Fruit fly (Drosophila melanogaster) whole organism, embryonic: Measurements from ENCODE around the gene CAH7.

Source experiments
- Bdp1 ChIP-seq: fragments of 200-800 bp; sonication (Bioruptor generic); optimal IDR thresholded peaks from 3 replicates; lab custom pipeline; 2016; ENCODE audit warnings: missing biosample characterization, missing genetic modification characterization
- Bteb2 ChIP-seq: fragments of 200-800 bp; sonication (Bioruptor generic); optimal IDR thresholded peaks from 2 replicates; lab custom pipeline; 2016; ENCODE audit warnings: missing biosample characterization, missing genetic modification characterization
- C15 ChIP-seq: fragments of 200-800 bp; sonication (Bioruptor generic); IDR thresholded peaks from 3 replicates; pipeline ENCODE4 v1.3.6; 2022; ENCODE audit warnings: missing biosample characterization, missing genetic modification characterization
- CG10209 ChIP-seq: fragments of 200-800 bp; sonication (Bioruptor generic); optimal IDR thresholded peaks from 3 replicates; lab custom pipeline; 2017; ENCODE audit warnings: missing biosample characterization, mild to moderate bottlenecking, missing genetic modification characterization, missing genetic modification reagents
- CG10267 ChIP-seq: fragments of 200-800 bp; sonication (Bioruptor generic); optimal IDR thresholded peaks from 2 replicates; lab custom pipeline; 2018; ENCODE audit warnings: missing biosample characterization, mild to moderate bottlenecking, missing genetic modification characterization, moderate library complexity
- CG10431 ChIP-seq: fragments of 200-800 bp; sonication (Bioruptor generic); optimal IDR thresholded peaks from 3 replicates; lab custom pipeline; 2018; ENCODE audit warnings: missing biosample characterization, mild to moderate bottlenecking, missing genetic modification characterization
- CG12769 ChIP-seq: fragments of 200-800 bp; sonication (Bioruptor generic); optimal IDR thresholded peaks from 2 replicates; lab custom pipeline; 2019; ENCODE audit warnings: missing biosample characterization, mild to moderate bottlenecking, missing genetic modification characterization, moderate library complexity
- CG1602 ChIP-seq: fragments of 200-800 bp; sonication (Bioruptor generic); optimal IDR thresholded peaks from 3 replicates; lab custom pipeline; 2016; ENCODE audit warnings: missing biosample characterization, missing genetic modification characterization
- CG1647 ChIP-seq: fragments of 200-800 bp; sonication (Bioruptor generic); optimal IDR thresholded peaks from 3 replicates; lab custom pipeline; 2016; ENCODE audit warnings: missing biosample characterization, missing genetic modification characterization
- CG17361 ChIP-seq: fragments of 200-800 bp; sonication (Bioruptor generic); IDR thresholded peaks from 3 replicates; pipeline ENCODE4 v1.3.6; 2022; ENCODE audit warnings: missing biosample characterization, missing genetic modification characterization
- CG18262 ChIP-seq: fragments of 200-800 bp; optimal IDR thresholded peaks from 3 replicates; lab custom pipeline; 2019; ENCODE audit warnings: missing biosample characterization, mild to moderate bottlenecking, missing genetic modification characterization, moderate library complexity
- CG18619 ChIP-seq: fragments of 200-800 bp; sonication (Bioruptor generic); optimal IDR thresholded peaks from 3 replicates; lab custom pipeline; 2017; ENCODE audit warnings: missing biosample characterization, mild to moderate bottlenecking, missing genetic modification characterization
- CG18764 ChIP-seq: fragments of 200-800 bp; sonication (Bioruptor generic); optimal IDR thresholded peaks from 3 replicates; lab custom pipeline; 2016; ENCODE audit warnings: missing biosample characterization, missing genetic modification characterization
- CG31224 ChIP-seq: fragments of 200-800 bp; sonication (Bioruptor generic); IDR thresholded peaks from 2 replicates; pipeline ENCODE4 v1.3.6; 2022; ENCODE audit warnings: missing biosample characterization, missing genetic modification characterization
- CG3281 ChIP-seq: fragments of 200-800 bp; sonication (Bioruptor generic); optimal IDR thresholded peaks from 3 replicates; lab custom pipeline; 2017; ENCODE audit warnings: missing biosample characterization, mild to moderate bottlenecking, missing genetic modification characterization
- CG34224 ChIP-seq: fragments of 200-800 bp; sonication (Bioruptor generic); IDR thresholded peaks from 3 replicates; pipeline ENCODE4 v1.3.6; 2022; ENCODE audit warnings: missing biosample characterization, missing genetic modification characterization; ENCODE audit not compliant: partially characterized antibody
- CG3838 ChIP-seq: fragments of 200-800 bp; sonication (Bioruptor generic); optimal IDR thresholded peaks from 3 replicates; lab custom pipeline; 2016; ENCODE audit warnings: missing biosample characterization, missing genetic modification characterization
- CG4730 ChIP-seq: fragments of 200-800 bp; sonication (Bioruptor generic); IDR thresholded peaks from 2 replicates; pipeline ENCODE4 v1.3.6; 2022; ENCODE audit warnings: missing biosample characterization, missing genetic modification characterization
- CG7271 ChIP-seq: fragments of 200-800 bp; sonication (Bioruptor generic); optimal IDR thresholded peaks from 2 replicates; lab custom pipeline; 2018; ENCODE audit warnings: missing biosample characterization, mild to moderate bottlenecking, missing genetic modification characterization, moderate library complexity
- CG8359 ChIP-seq: fragments of 200-800 bp; sonication (Bioruptor generic); optimal IDR thresholded peaks from 2 replicates; lab custom pipeline; 2017; ENCODE audit warnings: missing biosample characterization, mild to moderate bottlenecking, missing genetic modification characterization, borderline replicate concordance
- CG9817 ChIP-seq: fragments of 200-800 bp; sonication (Bioruptor generic); optimal IDR thresholded peaks from 2 replicates; lab custom pipeline; 2018; ENCODE audit warnings: missing biosample characterization, mild to moderate bottlenecking, missing genetic modification characterization, moderate library complexity
- CoRest ChIP-seq: fragments of 200-800 bp; sonication (Bioruptor generic); optimal IDR thresholded peaks from 3 replicates; lab custom pipeline; 2018; ENCODE audit warnings: missing biosample characterization, mild to moderate bottlenecking, missing genetic modification characterization, moderate library complexity
- ERR ChIP-seq: fragments of 200-800 bp; sonication (Bioruptor generic); optimal IDR thresholded peaks from 2 replicates; lab custom pipeline; 2016; ENCODE audit warnings: missing biosample characterization, missing genetic modification characterization
- HmgZ ChIP-seq: fragments of 200-800 bp; sonication (Bioruptor generic); optimal IDR thresholded peaks from 2 replicates; lab custom pipeline; 2018; ENCODE audit warnings: missing biosample characterization, mild to moderate bottlenecking, missing genetic modification characterization
- Hr3 ChIP-seq: fragments of 200-800 bp; sonication (Bioruptor generic); optimal IDR thresholded peaks from 3 replicates; lab custom pipeline; 2016; ENCODE audit warnings: missing biosample characterization, missing genetic modification characterization
- Lpt ChIP-seq: fragments of >200 bp; optimal IDR thresholded peaks from 2 replicates; lab custom pipeline; 2018; ENCODE audit warnings: missing biosample characterization, missing genetic modification characterization
- Mes4 ChIP-seq: fragments of 200-800 bp; sonication (Bioruptor generic); optimal IDR thresholded peaks from 2 replicates; lab custom pipeline; 2016; ENCODE audit warnings: missing biosample characterization, missing genetic modification characterization
- NC2α ChIP-seq: fragments of 200-800 bp; sonication (Bioruptor generic); optimal IDR thresholded peaks from 2 replicates; lab custom pipeline; 2016; ENCODE audit warnings: missing biosample characterization, missing genetic modification characterization
- Six4 ChIP-seq: fragments of 200-800 bp; sonication (Bioruptor generic); optimal IDR thresholded peaks from 2 replicates; lab custom pipeline; 2016; ENCODE audit warnings: missing biosample characterization, missing genetic modification characterization
- Sry-δ ChIP-seq: fragments of 200-800 bp; sonication (Bioruptor generic); optimal IDR thresholded peaks from 2 replicates; lab custom pipeline; 2016; ENCODE audit warnings: missing biosample characterization, missing genetic modification characterization
- TFAM ChIP-seq: fragments of 200-800 bp; sonication (Bioruptor generic); optimal IDR thresholded peaks from 2 replicates; lab custom pipeline; 2017; ENCODE audit warnings: missing biosample characterization, missing genetic modification characterization, inconsistent platforms
- ac ChIP-seq: fragments of 200-800 bp; sonication (Bioruptor generic); optimal IDR thresholded peaks from 3 replicates; lab custom pipeline; 2017; ENCODE audit warnings: missing biosample characterization, mild to moderate bottlenecking, missing genetic modification characterization
- al ChIP-seq: fragments of 200-800 bp; sonication (Bioruptor generic); IDR thresholded peaks from 2 replicates; pipeline ENCODE4 v1.3.6; 2022; ENCODE audit warnings: missing biosample characterization, missing genetic modification characterization
- aop ChIP-seq: fragments of 200-800 bp; sonication (Bioruptor generic); IDR thresholded peaks from 2 replicates; pipeline ENCODE4 v1.3.6; 2022; ENCODE audit warnings: missing biosample characterization, missing genetic modification characterization
- ara ChIP-seq: fragments of 200-800 bp; sonication (Bioruptor generic); IDR thresholded peaks from 2 replicates; pipeline ENCODE4 v1.3.6; 2022; ENCODE audit warnings: missing biosample characterization, missing genetic modification characterization
- btn ChIP-seq: fragments of 200-800 bp; sonication (Bioruptor generic); optimal IDR thresholded peaks from 2 replicates; lab custom pipeline; 2016; ENCODE audit warnings: missing biosample characterization, missing genetic modification characterization
- croc ChIP-seq: fragments of 200-800 bp; sonication (Bioruptor generic); conservative IDR thresholded peaks from 3 replicates; pipeline ENCODE4 v1.3.6; 2022; ENCODE audit warnings: missing biosample characterization, missing genetic modification characterization
- crp ChIP-seq, 2 experiments: fragments of 200-800 bp; sonication (Bioruptor generic); optimal IDR thresholded peaks; 2 replicates in 1 of 2; 3 replicates in 1 of 2; lab custom pipeline; 2017; ENCODE audit warnings: missing biosample characterization in 2 of 2, missing genetic modification characterization in 2 of 2, mild to moderate bottlenecking in 1 of 2, moderate library complexity in 1 of 2
- dan ChIP-seq: fragments of 200-800 bp; sonication (Bioruptor generic); IDR thresholded peaks from 2 replicates; pipeline ENCODE4 v1.3.6; 2022; ENCODE audit warnings: missing biosample characterization, missing genetic modification characterization
- dmrt11E ChIP-seq: fragments of 200-800 bp; sonication (Bioruptor generic); optimal IDR thresholded peaks from 3 replicates; lab custom pipeline; 2018; ENCODE audit warnings: missing biosample characterization, mild to moderate bottlenecking, missing genetic modification characterization, moderate library complexity
- fd3F ChIP-seq: fragments of 200-800 bp; sonication (Bioruptor generic); optimal IDR thresholded peaks from 2 replicates; lab custom pipeline; 2018; ENCODE audit warnings: missing biosample characterization, mild to moderate bottlenecking, missing genetic modification characterization, moderate library complexity
- fru ChIP-seq: fragments of >200 bp; optimal IDR thresholded peaks from 2 replicates; lab custom pipeline; 2017
- mam ChIP-seq: fragments of 200-800 bp; sonication (Bioruptor generic); optimal IDR thresholded peaks from 3 replicates; lab custom pipeline; 2016; ENCODE audit warnings: missing biosample characterization, missing genetic modification characterization
- pb ChIP-seq: fragments of 200-800 bp; sonication (Bioruptor generic); optimal IDR thresholded peaks from 3 replicates; lab custom pipeline; 2016; ENCODE audit warnings: missing biosample characterization, missing genetic modification characterization
- seq ChIP-seq: fragments of 200-800 bp; sonication (Bioruptor generic); IDR thresholded peaks from 2 replicates; pipeline ENCODE4 v1.3.6; 2022; ENCODE audit warnings: missing biosample characterization, missing genetic modification characterization
- so ChIP-seq: fragments of 200-800 bp; sonication (Bioruptor generic); IDR thresholded peaks from 3 replicates; pipeline ENCODE4 v1.3.6; 2022; ENCODE audit warnings: missing biosample characterization, missing genetic modification characterization
- tio ChIP-seq: fragments of 200-800 bp; sonication (Bioruptor generic); optimal IDR thresholded peaks from 2 replicates; lab custom pipeline; 2017; ENCODE audit warnings: missing biosample characterization, missing genetic modification characterization, inconsistent platforms
- vfl ChIP-seq: fragments of 200-800 bp; sonication (Bioruptor generic); optimal IDR thresholded peaks from 2 replicates; lab custom pipeline; 2016; ENCODE audit warnings: missing biosample characterization, missing genetic modification characterization
- zf30C ChIP-seq: fragments of 200-800 bp; sonication (Bioruptor generic); optimal IDR thresholded peaks from 3 replicates; lab custom pipeline; 2018; ENCODE audit warnings: missing biosample characterization, mild to moderate bottlenecking, missing genetic modification characterization
- zfh1 ChIP-seq: fragments of 200-800 bp; sonication (Bioruptor generic); IDR thresholded peaks from 3 replicates; pipeline ENCODE4 v1.3.6; 2022; ENCODE audit warnings: missing biosample characterization, missing genetic modification characterization

The CAH7 gene

dm6 chr3R:10144103-10144998 lies 32.3 kb downstream of the CAH7 start, which contains the start of the genes TAF1B and Invadolysin (continued):
- no peak for TF ChIP-seq CG8359 (GFP tag; lab: Kevin White, UChicago)
- TF ChIP-seq CG17361 (GFP tag; lab: Robert Waterston, UW) = peak; percentile 77; the same call in 2 of the 3 replicates
- TF ChIP-seq croc (GFP tag; lab: Robert Waterston, UW) = no peak
- TF ChIP-seq CG3281 (GFP tag; lab: Kevin White, UChicago) = peak; percentile 15
- TF ChIP-seq CG18619 (GFP tag; lab: Kevin White, UChicago) = peak; percentile 46
- TF ChIP-seq Bteb2 (GFP tag; lab: Kevin White, UChicago) = no peak
- no peak for TF ChIP-seq fd3F (GFP tag; lab: Kevin White, UChicago)
- TF ChIP-seq dmrt11E = peak; percentile 35
- TF ChIP-seq vfl (GFP tag; lab: Kevin White, UChicago) = no peak
- no peak for TF ChIP-seq btn (GFP tag; lab: Kevin White, UChicago)
- no peak for TF ChIP-seq aop
- peak; percentile 56 for TF ChIP-seq ERR (GFP tag; lab: Kevin White, UChicago)
- TF ChIP-seq zf30C (GFP tag; lab: Kevin White, UChicago) = peak; percentile 14
- TF ChIP-seq CG1602 (GFP tag; lab: Kevin White, UChicago) = peak; percentile 66
- TF ChIP-seq dan (GFP tag; lab: Robert Waterston, UW) = no peak
- peak; percentile 51 for TF ChIP-seq Hr3 (GFP tag; lab: Kevin White, UChicago)
- no peak for TF ChIP-seq fru (lab: Kevin White, UChicago)
- TF ChIP-seq HmgZ (tag; lab: Kevin White, UChicago) = peak; percentile 52
- peak; percentile 91 for TF ChIP-seq CG34224
- TF ChIP-seq C15 (GFP tag; lab: Robert Waterston, UW) = no peak
- peak; percentile 45 for TF ChIP-seq CG12769 (tag; lab: Kevin White, UChicago)
- peak; percentile 45; the same call in 1 of the 3 replicates for TF ChIP-seq zfh1
- TF ChIP-seq ac (GFP tag; lab: Kevin White, UChicago) = no peak
- no peak for TF ChIP-seq so (GFP tag; lab: Robert Waterston, UW)
- TF ChIP-seq CG1647 (GFP tag; lab: Kevin White, UChicago) = peak; percentile 14
- TF ChIP-seq crp (GFP tag; optimal IDR thresholded peaks at IDR 0.05; lab: Kevin White, UChicago) = peak in 1 of 2 experiments; percentile 6
- TF ChIP-seq CG31224 (GFP tag; lab: Robert Waterston, UW) = no peak
- no peak for TF ChIP-seq Bdp1 (GFP tag; lab: Kevin White, UChicago)
- TF ChIP-seq Six4 (GFP tag; lab: Kevin White, UChicago) = peak; percentile 33
- TF ChIP-seq CG18764 = peak; percentile 27
- peak; percentile 92 for TF ChIP-seq CG10267 (tag; lab: Kevin White, UChicago)
- TF ChIP-seq Sry-δ (GFP tag; lab: Kevin White, UChicago) = peak; percentile 88
- TF ChIP-seq al (GFP tag; lab: Robert Waterston, UW) = no peak
- no peak for TF ChIP-seq CG3838 (GFP tag; lab: Kevin White, UChicago)
- peak; percentile 39 for TF ChIP-seq tio (GFP tag; lab: Kevin White, UChicago)
- peak; percentile 15; the same call in 1 of the 2 replicates for TF ChIP-seq ara (GFP tag; lab: Robert Waterston, UW)
- peak; percentile 11 for TF ChIP-seq CG10209 (GFP tag; lab: Kevin White, UChicago)
- TF ChIP-seq CoRest (tag; lab: Kevin White, UChicago) = peak; percentile 67
- TF ChIP-seq seq (GFP tag; lab: Robert Waterston, UW) = peak; percentile 22; the same call in 1 of the 2 replicates
- TF ChIP-seq Lpt (GFP tag; lab: Kevin White, UChicago) = no peak
- TF ChIP-seq mam (GFP tag; lab: Kevin White, UChicago) = peak; percentile 53
- peak; percentile 37 for TF ChIP-seq Mes4 (GFP tag; lab: Kevin White, UChicago)
- peak; percentile 73 for TF ChIP-seq CG10431 (GFP tag; lab: Kevin White, UChicago)
- peak; percentile 59 for TF ChIP-seq CG18262 (tag; lab: Kevin White, UChicago)
- TF ChIP-seq pb = no peak
- peak; percentile 40 for TF ChIP-seq CG9817 (tag; lab: Kevin White, UChicago)
- no peak for TF ChIP-seq CG4730 (GFP tag; lab: Robert Waterston, UW)
- TF ChIP-seq TFAM = no peak
- TF ChIP-seq NC2α (GFP tag; lab: Kevin White, UChicago) = no peak
- TF ChIP-seq CG7271 (tag; lab: Kevin White, UChicago) = peak; percentile 25
